Worm (Caenorhabditis elegans) whole organism, L2 larva: ENCODE data around the gene plpp-1.2.

ENCODE experiments used
- C34F6.9 ChIP-seq: fragments of 150-350 bp; optimal IDR thresholded peaks from 2 replicates; lab custom pipeline; 2014; ENCODE audit warnings: missing biosample characterization, missing genetic modification characterization
- F13H6.1 ChIP-seq: sonication (generic microtip); optimal IDR thresholded peaks from 2 replicates; lab custom pipeline; 2016; ENCODE audit warnings: missing genetic modification characterization, missing compliant biosample characterization
- R02D3.7 ChIP-seq: fragments of 150-350 bp; optimal IDR thresholded peaks from 2 replicates; lab custom pipeline; 2014; ENCODE audit warnings: missing biosample characterization, missing genetic modification characterization
- Y55F3AM.14 ChIP-seq: fragments of 200-800 bp; sonication (Bioruptor generic); optimal IDR thresholded peaks from 2 replicates; lab custom pipeline; 2018; ENCODE audit warnings: mild to moderate bottlenecking, missing genetic modification characterization, missing compliant biosample characterization
- ZK546.5 ChIP-seq: sonication (generic microtip); optimal IDR thresholded peaks from 2 replicates; lab custom pipeline; 2017; ENCODE audit warnings: missing biosample characterization, missing genetic modification characterization
- alr-1 ChIP-seq: fragments of 150-350 bp; optimal IDR thresholded peaks from 2 replicates; lab custom pipeline; 2014; ENCODE audit warnings: missing biosample characterization, missing genetic modification characterization
- aly-2 ChIP-seq: fragments of 150-350 bp; optimal IDR thresholded peaks from 2 replicates; lab custom pipeline; 2014; ENCODE audit warnings: missing biosample characterization, missing genetic modification characterization
- ama-1 ChIP-seq: fragments of 150-350 bp; optimal IDR thresholded peaks from 2 replicates; lab custom pipeline; 2018; ENCODE audit warnings: inconsistent platforms
- blmp-1 ChIP-seq: sonication (generic microtip); optimal IDR thresholded peaks from 2 replicates; lab custom pipeline; 2017; ENCODE audit warnings: missing genetic modification characterization, mild to moderate bottlenecking, missing compliant biosample characterization, antibody characterized with exemption, moderate library complexity; ENCODE audit not compliant: insufficient read depth
- ceh-16 ChIP-seq: fragments of 150-350 bp; optimal IDR thresholded peaks from 2 replicates; lab custom pipeline; 2014; ENCODE audit warnings: missing biosample characterization, missing genetic modification characterization
- ceh-82 ChIP-seq: fragments of 150-350 bp; optimal IDR thresholded peaks from 2 replicates; lab custom pipeline; 2014; ENCODE audit warnings: missing biosample characterization, missing genetic modification characterization
- crh-2 ChIP-seq: sonication (generic microtip); optimal IDR thresholded peaks from 2 replicates; lab custom pipeline; 2017; ENCODE audit warnings: missing biosample characterization, missing genetic modification characterization
- dmd-4 ChIP-seq: sonication (generic microtip); optimal IDR thresholded peaks from 2 replicates; lab custom pipeline; 2017; ENCODE audit warnings: missing biosample characterization, missing genetic modification characterization
- egl-27 ChIP-seq: sonication (generic microtip); optimal IDR thresholded peaks from 3 replicates; lab custom pipeline; 2017; ENCODE audit warnings: missing biosample characterization, missing genetic modification reagents, missing genetic modification characterization
- elt-1 ChIP-seq: fragments of 150-350 bp; optimal IDR thresholded peaks from 2 replicates; lab custom pipeline; 2014; ENCODE audit warnings: missing biosample characterization, missing genetic modification characterization
- elt-3 ChIP-seq: sonication (generic microtip); optimal IDR thresholded peaks from 2 replicates; lab custom pipeline; 2017; ENCODE audit warnings: missing biosample characterization, missing genetic modification characterization
- fos-1 ChIP-seq: fragments of 150-350 bp; optimal IDR thresholded peaks from 2 replicates; lab custom pipeline; 2014; ENCODE audit warnings: missing biosample characterization, missing genetic modification characterization
- gmeb-1 ChIP-seq: fragments of 150-350 bp; optimal IDR thresholded peaks from 2 replicates; lab custom pipeline; 2014; ENCODE audit warnings: missing biosample characterization, missing genetic modification characterization
- lin-11 ChIP-seq: fragments of 150-350 bp; sonication (generic microtip); optimal IDR thresholded peaks from 2 replicates; lab custom pipeline; 2014; ENCODE audit warnings: missing biosample characterization, missing genetic modification characterization, inconsistent platforms, mixed read lengths
- lin-13 ChIP-seq: fragments of 150-350 bp; optimal IDR thresholded peaks from 2 replicates; lab custom pipeline; 2014; ENCODE audit warnings: missing biosample characterization, missing genetic modification reagents, missing genetic modification characterization
- lin-39 ChIP-seq: fragments of 150-350 bp; optimal IDR thresholded peaks from 2 replicates; lab custom pipeline; 2014; ENCODE audit warnings: missing biosample characterization, missing genetic modification reagents, missing genetic modification characterization
- lsy-2 ChIP-seq, 2 experiments: fragments of 150-350 bp in 1 of 2; sonication (generic microtip) in 1 of 2; optimal IDR thresholded peaks; 2 replicates each; lab custom pipeline; 2014 to 2017; ENCODE audit warnings: missing biosample characterization in 2 of 2, missing genetic modification characterization in 2 of 2
- mab-5 ChIP-seq: fragments of 150-350 bp; optimal IDR thresholded peaks from 2 replicates; lab custom pipeline; 2014; ENCODE audit warnings: missing biosample characterization, missing genetic modification characterization
- mbf-1 ChIP-seq: sonication (generic microtip); optimal IDR thresholded peaks from 2 replicates; lab custom pipeline; 2017; ENCODE audit warnings: missing biosample characterization, missing genetic modification characterization
- mdl-1 ChIP-seq, 2 experiments: fragments of 150-350 bp in 1 of 2; sonication (generic microtip) in 1 of 2; optimal IDR thresholded peaks; 2 replicates each; lab custom pipeline; 2017; ENCODE audit warnings: missing biosample characterization in 2 of 2, missing genetic modification characterization in 2 of 2
- nhr-10 ChIP-seq: sonication (generic microtip); optimal IDR thresholded peaks from 2 replicates; lab custom pipeline; 2017; ENCODE audit warnings: missing biosample characterization, missing genetic modification characterization
- nhr-11 ChIP-seq: fragments of 150-350 bp; optimal IDR thresholded peaks from 2 replicates; lab custom pipeline; 2014; ENCODE audit warnings: missing biosample characterization, missing genetic modification characterization
- nhr-12 ChIP-seq: fragments of 150-350 bp; optimal IDR thresholded peaks from 2 replicates; lab custom pipeline; 2014; ENCODE audit warnings: missing biosample characterization, missing genetic modification characterization
- nhr-129 ChIP-seq: fragments of 150-350 bp; optimal IDR thresholded peaks from 2 replicates; lab custom pipeline; 2014; ENCODE audit warnings: missing biosample characterization, missing genetic modification characterization
- nhr-21 ChIP-seq: fragments of 150-350 bp; optimal IDR thresholded peaks from 2 replicates; lab custom pipeline; 2014; ENCODE audit warnings: missing biosample characterization, missing genetic modification characterization
- nhr-23 ChIP-seq: fragments of 150-350 bp; optimal IDR thresholded peaks from 2 replicates; lab custom pipeline; 2014; ENCODE audit warnings: missing biosample characterization, missing genetic modification reagents, missing genetic modification characterization
- nhr-237 ChIP-seq: fragments of 150-350 bp; optimal IDR thresholded peaks from 2 replicates; lab custom pipeline; 2014; ENCODE audit warnings: missing biosample characterization, missing genetic modification characterization
- nhr-25 ChIP-seq: fragments of 150-350 bp; sonication (generic microtip); optimal IDR thresholded peaks from 3 replicates; lab custom pipeline; 2014; ENCODE audit warnings: missing biosample characterization, missing genetic modification characterization
- nhr-6 ChIP-seq: fragments of 150-350 bp; optimal IDR thresholded peaks from 2 replicates; lab custom pipeline; 2014; ENCODE audit warnings: missing biosample characterization, missing genetic modification characterization
- nhr-77 ChIP-seq: fragments of 150-350 bp; optimal IDR thresholded peaks from 2 replicates; lab custom pipeline; 2014; ENCODE audit warnings: missing biosample characterization, missing genetic modification characterization
- peb-1 ChIP-seq: fragments of 150-350 bp; optimal IDR thresholded peaks from 2 replicates; lab custom pipeline; 2014; ENCODE audit warnings: missing biosample characterization, missing genetic modification characterization
- sem-4 ChIP-seq: fragments of 150-350 bp; optimal IDR thresholded peaks from 2 replicates; lab custom pipeline; 2014; ENCODE audit warnings: missing biosample characterization, missing genetic modification reagents, missing genetic modification characterization
- skn-1 ChIP-seq: sonication (generic microtip); optimal IDR thresholded peaks from 2 replicates; lab custom pipeline; 2017; ENCODE audit warnings: missing biosample characterization, missing genetic modification characterization
- sma-3 ChIP-seq: sonication (generic microtip); optimal IDR thresholded peaks from 2 replicates; lab custom pipeline; 2016; ENCODE audit warnings: missing genetic modification reagents, missing genetic modification characterization, missing compliant biosample characterization
- sma-9 ChIP-seq, 2 experiments: fragments of 150-350 bp in 1 of 2; sonication (generic microtip) in 1 of 2; optimal IDR thresholded peaks; 2 replicates each; lab custom pipeline; 2014 to 2016; ENCODE audit warnings: missing genetic modification characterization in 2 of 2, mild to moderate bottlenecking in 1 of 2, missing biosample characterization in 1 of 2, missing compliant biosample characterization in 1 of 2, missing genetic modification reagents in 1 of 2, moderate library complexity in 1 of 2
- snpc-4 ChIP-seq: fragments of 150-350 bp; optimal IDR thresholded peaks from 2 replicates; lab custom pipeline; 2014; ENCODE audit warnings: missing biosample characterization, missing genetic modification characterization
- unc-39 ChIP-seq: fragments of 150-350 bp; optimal IDR thresholded peaks from 2 replicates; lab custom pipeline; 2014; ENCODE audit warnings: missing biosample characterization, missing genetic modification characterization
- unc-55 ChIP-seq: fragments of 150-350 bp; sonication (generic microtip); optimal IDR thresholded peaks from 3 replicates; lab custom pipeline; 2014; ENCODE audit warnings: missing biosample characterization, missing genetic modification reagents, missing genetic modification characterization
- unc-62 ChIP-seq: fragments of 150-350 bp; optimal IDR thresholded peaks from 2 replicates; lab custom pipeline; 2014; ENCODE audit warnings: missing biosample characterization, missing genetic modification reagents, missing genetic modification characterization
- zag-1 ChIP-seq: fragments of 150-350 bp; optimal IDR thresholded peaks from 2 replicates; lab custom pipeline; 2014; ENCODE audit warnings: missing biosample characterization, missing genetic modification characterization
- ztf-1 ChIP-seq: fragments of 200-800 bp; sonication (Bioruptor generic); conservative IDR thresholded peaks from 2 replicates; pipeline ENCODE4 v1.3.6; 2022; ENCODE audit warnings: missing genetic modification characterization, missing compliant biosample characterization
- ztf-11 ChIP-seq: sonication (generic microtip); optimal IDR thresholded peaks from 2 replicates; lab custom pipeline; 2017; ENCODE audit warnings: missing biosample characterization, missing genetic modification characterization
- ztf-4 ChIP-seq: fragments of 150-350 bp; optimal IDR thresholded peaks from 2 replicates; lab custom pipeline; 2014; ENCODE audit warnings: missing biosample characterization, missing genetic modification characterization

Gene plpp-1.2

ce11 chrII:6491187-6491586 is 5.9 kb downstream of the plpp-1.2 start:
- TF ChIP-seq unc-55 (GFP tag; lab: Kevin White, UChicago): no peak
- no peak for TF ChIP-seq egl-27
- TF ChIP-seq dmd-4 (tag; lab: Kevin White, UChicago): no peak
- no peak for TF ChIP-seq nhr-10
- no peak for TF ChIP-seq alr-1 (tag; lab: Kevin White, UChicago)
- TF ChIP-seq lin-13 (GFP tag; lab: Kevin White, UChicago): no peak
- TF ChIP-seq mab-5 (tag; lab: Kevin White, UChicago): no peak
- no peak for TF ChIP-seq C34F6.9 (tag; lab: Kevin White, UChicago)
- TF ChIP-seq lin-11 (tag; lab: Kevin White, UChicago): no peak
- no peak for TF ChIP-seq peb-1 (tag; lab: Kevin White, UChicago)
- TF ChIP-seq elt-1 (tag; lab: Kevin White, UChicago): no peak
- no peak for TF ChIP-seq nhr-23 (tag; lab: Kevin White, UChicago)
- TF ChIP-seq nhr-6 (tag; lab: Kevin White, UChicago): no peak
- TF ChIP-seq elt-3 (tag; lab: Kevin White, UChicago): no peak
- no peak for TF ChIP-seq fos-1 (tag; lab: Kevin White, UChicago)
- TF ChIP-seq mdl-1 (tag; optimal IDR thresholded peaks at IDR 0.05; lab: Kevin White, UChicago): no peak
- no peak for TF ChIP-seq nhr-129 (tag; lab: Kevin White, UChicago)
- TF ChIP-seq nhr-25 (tag; lab: Kevin White, UChicago): no peak
- TF ChIP-seq blmp-1 (tag; lab: Kevin White, UChicago): no peak

ce11 chrII:6491817-6492452 is 6.7 kb downstream of the plpp-1.2 start, which contains the start of the genes T28D9.11 and T28D9.1:
Gene T28D9.11 (minus strand): TSS chrII:6491993.
Gene T28D9.1 (plus strand): TSS chrII:6492402.
- TF ChIP-seq nhr-12 (no peak), snpc-4 (tag; lab: Kevin White, UChicago) (peak; percentile 94), lin-39 (tag; lab: Kevin White, UChicago) (no peak), C34F6.9 (tag; lab: Kevin White, UChicago) (peak; percentile 47), gmeb-1 (tag; lab: Kevin White, UChicago) (no peak), nhr-21 (tag; lab: Kevin White, UChicago) (peak; percentile 45), blmp-1 (tag; lab: Kevin White, UChicago) (no peak), mbf-1 (tag; lab: Kevin White, UChicago) (no peak), elt-3 (tag; lab: Kevin White, UChicago) (no peak), ZK546.5 (tag; lab: Kevin White, UChicago) (no peak), nhr-11 (tag; lab: Kevin White, UChicago) (no peak), nhr-10 (no peak), lin-11 (tag; lab: Kevin White, UChicago) (peak; percentile 60), nhr-129 (tag; lab: Kevin White, UChicago) (peak; percentile 82), fos-1 (tag; lab: Kevin White, UChicago) (peak; percentile 34), nhr-23 (tag; lab: Kevin White, UChicago) (no peak), ceh-16 (peak; percentile 5), sma-9 (GFP tag; optimal IDR thresholded peaks at IDR 0.05; lab: Kevin White, UChicago) (peak; percentile 7), sma-9 (tag; optimal IDR thresholded peaks at IDR 0.05; lab: Kevin White, UChicago) (no peak), elt-1 (tag; lab: Kevin White, UChicago) (no peak), ztf-11 (tag; lab: Kevin White, UChicago) (no peak), lin-13 (GFP tag; lab: Kevin White, UChicago) (peak; percentile 19), nhr-25 (tag; lab: Kevin White, UChicago) (no peak), ztf-1 (GFP tag; lab: Robert Waterston, UW) (no peak), sma-3 (GFP tag; lab: Kevin White, UChicago) (no peak), R02D3.7 (tag; lab: Kevin White, UChicago) (no peak), lsy-2 (tag; optimal IDR thresholded peaks at IDR 0.05; lab: Kevin White, UChicago) (peak in 1 of 2 experiments; percentile 68), sem-4 (tag; lab: Kevin White, UChicago) (no peak), ztf-4 (tag; lab: Kevin White, UChicago) (no peak), unc-55 (GFP tag; lab: Kevin White, UChicago) (peak; percentile 66), aly-2 (tag; lab: Kevin White, UChicago) (no peak), unc-39 (tag; lab: Kevin White, UChicago) (peak; percentile 36), peb-1 (tag; lab: Kevin White, UChicago) (no peak), egl-27 (peak; percentile 9), alr-1 (tag; lab: Kevin White, UChicago) (no peak), F13H6.1 (tag; lab: Kevin White, UChicago) (peak; percentile 67), nhr-77 (no peak), mab-5 (tag; lab: Kevin White, UChicago) (no peak), ama-1 (lab: Kevin White, UChicago) (peak; percentile 23), dmd-4 (tag; lab: Kevin White, UChicago) (no peak), skn-1 (tag; lab: Kevin White, UChicago) (no peak), crh-2 (tag; lab: Kevin White, UChicago) (peak; percentile 3), unc-62 (GFP tag; lab: Kevin White, UChicago) (no peak), zag-1 (tag; lab: Kevin White, UChicago) (peak; percentile 40), Y55F3AM.14 (no peak), ceh-82 (tag; lab: Kevin White, UChicago) (no peak), nhr-237 (tag; lab: Kevin White, UChicago) (no peak), nhr-6 (tag; lab: Kevin White, UChicago) (no peak), mdl-1 (tag; optimal IDR thresholded peaks at IDR 0.05; lab: Kevin White, UChicago) (peak; percentile 9 to 41)
